Worm (Caenorhabditis elegans) whole organism, L3 larva: ENCODE results near the gene cutl-27.

Experiments
- R02D3.7 ChIP-seq: fragments of 150-350 bp; optimal IDR thresholded peaks from 2 replicates; lab custom pipeline; 2014; ENCODE audit warnings: missing biosample characterization, missing genetic modification characterization
- ZK546.5 ChIP-seq: sonication (generic microtip); optimal IDR thresholded peaks from 2 replicates; lab custom pipeline; 2017; ENCODE audit warnings: missing biosample characterization, missing genetic modification characterization
- ama-1 ChIP-seq: fragments of 150-350 bp; optimal IDR thresholded peaks from 2 replicates; lab custom pipeline; 2018
- ceh-16 ChIP-seq: sonication (generic microtip); optimal IDR thresholded peaks from 2 replicates; lab custom pipeline; 2017; ENCODE audit warnings: missing biosample characterization, missing genetic modification characterization
- ceh-28 ChIP-seq: fragments of 150-350 bp; optimal IDR thresholded peaks from 2 replicates; lab custom pipeline; 2014; ENCODE audit warnings: missing biosample characterization, missing genetic modification reagents, missing genetic modification characterization
- ceh-9 ChIP-seq: sonication (generic microtip); optimal IDR thresholded peaks from 2 replicates; lab custom pipeline; 2018; ENCODE audit warnings: missing biosample characterization, missing genetic modification characterization
- egl-27 ChIP-seq: sonication (generic microtip); optimal IDR thresholded peaks from 4 replicates; lab custom pipeline; 2017; ENCODE audit warnings: missing biosample characterization, missing genetic modification reagents, missing genetic modification characterization
- egl-5 ChIP-seq: fragments of 150-350 bp; optimal IDR thresholded peaks from 2 replicates; lab custom pipeline; 2017; ENCODE audit warnings: missing biosample characterization, missing genetic modification reagents, missing genetic modification characterization, inconsistent platforms
- elt-1 ChIP-seq: fragments of 150-350 bp; optimal IDR thresholded peaks from 2 replicates; lab custom pipeline; 2014; ENCODE audit warnings: missing biosample characterization, missing genetic modification characterization
- elt-2 ChIP-seq: sonication (generic microtip); optimal IDR thresholded peaks from 2 replicates; lab custom pipeline; 2016; ENCODE audit warnings: missing genetic modification reagents, mild to moderate bottlenecking, missing genetic modification characterization, missing compliant biosample characterization
- elt-3 ChIP-seq, 3 experiments: fragments of 150-350 bp in 1 of 3; sonication (generic microtip) in 2 of 3; optimal IDR thresholded peaks; 2 replicates in 2 of 3; 4 replicates in 1 of 3; lab custom pipeline; 2014 to 2017; ENCODE audit warnings: missing biosample characterization in 3 of 3, missing genetic modification characterization in 3 of 3
- eor-1 ChIP-seq, 2 experiments: fragments of 150-350 bp; optimal IDR thresholded peaks; 2 replicates each; lab custom pipeline; 2014 to 2018; ENCODE audit warnings: missing biosample characterization in 2 of 2, missing genetic modification characterization in 2 of 2
- fkh-10 ChIP-seq: sonication (generic microtip); optimal IDR thresholded peaks from 2 replicates; lab custom pipeline; 2017; ENCODE audit warnings: missing biosample characterization, missing genetic modification reagents, missing genetic modification characterization
- fkh-2 ChIP-seq: fragments of 150-350 bp; optimal IDR thresholded peaks from 2 replicates; lab custom pipeline; 2014; ENCODE audit warnings: missing biosample characterization, missing genetic modification reagents, missing genetic modification characterization
- fos-1 ChIP-seq: fragments of 150-350 bp; optimal IDR thresholded peaks from 2 replicates; lab custom pipeline; 2014; ENCODE audit warnings: missing biosample characterization, missing genetic modification characterization
- jun-1 ChIP-seq: fragments of 150-350 bp; optimal IDR thresholded peaks from 2 replicates; lab custom pipeline; 2014; ENCODE audit warnings: missing biosample characterization, missing genetic modification reagents, missing genetic modification characterization
- lin-15B ChIP-seq: fragments of 150-350 bp; optimal IDR thresholded peaks from 2 replicates; lab custom pipeline; 2014; ENCODE audit warnings: missing biosample characterization, missing genetic modification characterization
- lin-39 ChIP-seq: fragments of 150-350 bp; optimal IDR thresholded peaks from 2 replicates; lab custom pipeline; 2018; ENCODE audit warnings: missing biosample characterization, missing genetic modification reagents, missing genetic modification characterization
- mml-1 ChIP-seq: fragments of 150-350 bp; sonication (generic microtip); optimal IDR thresholded peaks from 3 replicates; lab custom pipeline; 2014; ENCODE audit warnings: missing biosample characterization, missing genetic modification characterization
- nfya-1 ChIP-seq: sonication (generic microtip); optimal IDR thresholded peaks from 2 replicates; lab custom pipeline; 2017; ENCODE audit warnings: missing genetic modification characterization, mild to moderate bottlenecking, missing compliant biosample characterization, antibody characterized with exemption, moderate library complexity; ENCODE audit not compliant: insufficient read depth
- nhr-12 ChIP-seq: fragments of 150-350 bp; optimal IDR thresholded peaks from 2 replicates; lab custom pipeline; 2014; ENCODE audit warnings: missing biosample characterization, missing genetic modification characterization
- nhr-23 ChIP-seq: fragments of 150-350 bp; optimal IDR thresholded peaks from 2 replicates; lab custom pipeline; 2014; ENCODE audit warnings: missing biosample characterization, missing genetic modification reagents, missing genetic modification characterization
- nhr-25 ChIP-seq: sonication (generic microtip); optimal IDR thresholded peaks from 2 replicates; lab custom pipeline; 2017; ENCODE audit warnings: missing biosample characterization, missing genetic modification characterization
- nhr-28 ChIP-seq: fragments of 150-350 bp; optimal IDR thresholded peaks from 2 replicates; lab custom pipeline; 2014; ENCODE audit warnings: missing biosample characterization, missing genetic modification characterization
- nhr-43 ChIP-seq: sonication (generic microtip); optimal IDR thresholded peaks from 2 replicates; lab custom pipeline; 2016; ENCODE audit warnings: mild to moderate bottlenecking, missing genetic modification characterization, missing compliant biosample characterization; ENCODE audit not compliant: poor library complexity, severe bottlenecking
- nhr-67 ChIP-seq: fragments of 150-350 bp; optimal IDR thresholded peaks from 2 replicates; lab custom pipeline; 2014; ENCODE audit warnings: missing biosample characterization, missing genetic modification characterization
- nhr-76 ChIP-seq: fragments of 150-350 bp; sonication (generic microtip); optimal IDR thresholded peaks from 5 replicates; lab custom pipeline; 2014; ENCODE audit warnings: missing biosample characterization, missing genetic modification characterization
- nhr-77 ChIP-seq: fragments of 150-350 bp; optimal IDR thresholded peaks from 2 replicates; lab custom pipeline; 2014; ENCODE audit warnings: missing biosample characterization, missing genetic modification characterization
- pha-4 ChIP-seq: fragments of 150-350 bp; optimal IDR thresholded peaks from 2 replicates; lab custom pipeline; 2014; ENCODE audit warnings: missing biosample characterization, missing genetic modification reagents, missing genetic modification characterization
- skn-1 ChIP-seq: fragments of 150-350 bp; optimal IDR thresholded peaks from 2 replicates; lab custom pipeline; 2014; ENCODE audit warnings: missing biosample characterization, missing genetic modification characterization
- snpc-4 ChIP-seq: fragments of 150-350 bp; optimal IDR thresholded peaks from 2 replicates; lab custom pipeline; 2014; ENCODE audit warnings: missing biosample characterization, missing genetic modification characterization
- tbx-2 ChIP-seq: sonication (generic microtip); optimal IDR thresholded peaks from 2 replicates; lab custom pipeline; 2016; ENCODE audit warnings: mild to moderate bottlenecking, missing genetic modification characterization, missing compliant biosample characterization
- unc-62 ChIP-seq: fragments of 150-350 bp; sonication (generic microtip); optimal IDR thresholded peaks from 4 replicates; lab custom pipeline; 2014; ENCODE audit warnings: missing biosample characterization, missing genetic modification reagents, missing genetic modification characterization

The cutl-27 gene

DNA sequence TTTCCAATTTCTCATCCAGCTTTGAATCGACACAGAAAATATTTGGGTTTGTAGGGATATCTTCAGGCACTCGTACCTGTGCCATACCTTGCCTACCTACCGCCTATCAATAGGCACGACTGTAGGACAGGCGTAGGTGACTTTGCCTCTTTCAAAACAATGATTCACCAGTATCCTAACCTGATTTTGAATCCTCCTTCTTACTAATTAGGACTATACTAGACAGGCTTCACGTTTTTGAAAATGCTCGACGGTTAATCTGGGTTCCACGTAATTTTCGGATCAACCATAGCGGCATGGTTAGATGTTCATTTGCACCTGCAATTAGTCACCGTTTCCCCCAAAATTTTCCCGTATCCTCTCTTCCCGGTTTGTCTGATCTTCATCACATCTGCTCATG lies 9.9 kb upstream of the cutl-27 start:
- no peak for TF ChIP-seq lin-15B (tag; lab: Kevin White, UChicago)
- no peak for TF ChIP-seq R02D3.7
- TF ChIP-seq unc-62: no peak
- no peak for TF ChIP-seq nfya-1 (tag; lab: Kevin White, UChicago)
- TF ChIP-seq mml-1 (tag; lab: Kevin White, UChicago): no peak
- no peak for TF ChIP-seq elt-3 (tag; optimal IDR thresholded peaks at IDR 0.05; lab: Kevin White, UChicago)
- no peak for TF ChIP-seq ceh-16 (tag; lab: Kevin White, UChicago)

- peak; percentile 69 for TF ChIP-seq nfya-1 (tag; lab: Kevin White, UChicago)
- TF ChIP-seq fkh-2: no peak
- no peak for TF ChIP-seq unc-62
- peak; percentile 31 for TF ChIP-seq lin-39 (tag; lab: Kevin White, UChicago)
- peak; percentile 16 for TF ChIP-seq fkh-10 (GFP tag; lab: Kevin White, UChicago)
- TF ChIP-seq lin-15B (tag; lab: Kevin White, UChicago): peak; percentile 25
- TF ChIP-seq skn-1 (tag; lab: Kevin White, UChicago): no peak
- peak; percentile 10 for TF ChIP-seq snpc-4 (tag; lab: Kevin White, UChicago)
Observed at ce11 chrIV:11871083-11871482, 7.3 kb upstream of the cutl-27 start.

- TF ChIP-seq ceh-16 (tag; lab: Kevin White, UChicago): no peak
- no peak for TF ChIP-seq nhr-28 (tag; lab: Kevin White, UChicago)
- no peak for TF ChIP-seq skn-1 (tag; lab: Kevin White, UChicago)
- TF ChIP-seq nhr-76 (tag; lab: Kevin White, UChicago): no peak
- no peak for TF ChIP-seq nhr-77 (tag; lab: Kevin White, UChicago)
- TF ChIP-seq fkh-10 (GFP tag; lab: Kevin White, UChicago): no peak
- TF ChIP-seq jun-1: no peak
- no peak for TF ChIP-seq nhr-25 (tag; lab: Kevin White, UChicago)
- no peak for TF ChIP-seq egl-27 (tag; lab: Kevin White, UChicago)
- no peak for TF ChIP-seq fos-1 (tag; lab: Kevin White, UChicago)
- TF ChIP-seq ama-1 (lab: Kevin White, UChicago): no peak
- no peak for TF ChIP-seq elt-2
- TF ChIP-seq elt-3 (tag; optimal IDR thresholded peaks at IDR 0.05; lab: Kevin White, UChicago): no peak
- TF ChIP-seq tbx-2 (tag; lab: Kevin White, UChicago): no peak
- no peak for TF ChIP-seq nhr-12 (tag; lab: Kevin White, UChicago)
- no peak for TF ChIP-seq snpc-4 (tag; lab: Kevin White, UChicago)
- no peak for TF ChIP-seq nhr-67 (tag; lab: Kevin White, UChicago)
- TF ChIP-seq nhr-43 (tag; lab: Kevin White, UChicago): no peak
Observed at ce11 chrIV:11871898-11872297, 6.5 kb upstream of the cutl-27 start.

DNA sequence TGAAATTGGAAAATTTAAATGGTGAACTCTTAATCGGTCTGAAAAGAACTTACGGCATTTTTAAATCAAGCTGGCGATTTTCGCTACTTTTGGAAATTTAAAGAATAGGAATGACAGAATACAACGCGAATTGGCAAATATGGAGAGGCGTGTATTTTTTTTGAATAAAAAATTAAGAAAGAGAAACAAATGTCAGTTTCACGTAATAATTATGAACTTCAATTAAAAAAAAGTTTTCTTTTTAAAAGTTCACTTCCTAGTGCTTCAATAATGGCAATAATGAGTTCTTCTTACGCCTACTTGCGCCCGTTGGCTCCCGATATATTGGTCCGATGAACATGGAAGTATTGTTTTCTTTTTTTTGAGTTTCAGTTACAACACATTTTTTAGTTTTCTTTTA lies 675 bp upstream of the cutl-27 start, which contains the start of gene pph-2:
pph-2 (minus strand) TSS at position 101 of the 400 bp plus-strand sequence.
- no peak for TF ChIP-seq pha-4 (tag; lab: Kevin White, UChicago)
- TF ChIP-seq lin-39 (tag; lab: Kevin White, UChicago): no peak
- TF ChIP-seq fkh-2: no peak
- no peak for TF ChIP-seq R02D3.7
- no peak for TF ChIP-seq ceh-16 (tag; lab: Kevin White, UChicago)
- TF ChIP-seq lin-15B (tag; lab: Kevin White, UChicago): no peak
- TF ChIP-seq tbx-2 (tag; lab: Kevin White, UChicago): no peak
- TF ChIP-seq nhr-67 (tag; lab: Kevin White, UChicago): no peak
- no peak for TF ChIP-seq ceh-9 (tag; lab: Kevin White, UChicago)
- no peak for TF ChIP-seq nhr-28 (tag; lab: Kevin White, UChicago)
- TF ChIP-seq ZK546.5 (tag; lab: Kevin White, UChicago): no peak

- TF ChIP-seq nhr-23: peak; percentile 71
- TF ChIP-seq egl-5 (tag; lab: Kevin White, UChicago): no peak
- peak; percentile 77 for TF ChIP-seq elt-1 (tag; lab: Kevin White, UChicago)
- TF ChIP-seq, all 47 proteins: peak for 2
Observed at ce11 chrIV:11882534-11882933, 4.2 kb downstream of the cutl-27 start.

ce11 chrIV:11883478-11883877 lies 5.1 kb downstream of the cutl-27 start:
- TF ChIP-seq fkh-2 (no peak), nhr-23 (peak; percentile 92), nhr-25 (tag; lab: Kevin White, UChicago) (peak; percentile 44), nhr-43 (tag; lab: Kevin White, UChicago) (peak; percentile 45), ceh-28 (tag; lab: Kevin White, UChicago) (no peak), eor-1 (tag; optimal IDR thresholded peaks at IDR 0.05; lab: Kevin White, UChicago) (no peak), pha-4 (tag; lab: Kevin White, UChicago) (no peak), nhr-77 (tag; lab: Kevin White, UChicago) (no peak)
